Fruit fly (Drosophila melanogaster) whole organism: Measurements from ENCODE around the gene CG14262.

Source experiments
- Dll ChIP-seq: fragments of >200 bp; optimal IDR thresholded peaks from 2 replicates; lab custom pipeline; 2017
- pan ChIP-seq: fragments of >200 bp; optimal IDR thresholded peaks from 2 replicates; lab custom pipeline; 2017
- psq ChIP-seq: fragments of >200 bp; optimal IDR thresholded peaks from 2 replicates; lab custom pipeline; 2017
- usp ChIP-seq: fragments of >200 bp; optimal IDR thresholded peaks from 2 replicates; lab custom pipeline; 2017; ENCODE audit warnings: missing biosample characterization, missing genetic modification characterization, mixed read lengths

- TF ChIP-seq pan (lab: Kevin White, UChicago) = no peak
- TF ChIP-seq usp = no peak
- TF ChIP-seq Dll (lab: Kevin White, UChicago) = no peak
- TF ChIP-seq psq = no peak
Measured at dm6 chr3R:27283645-27284044, 18.4 kb upstream of the CG14262 start, which contains the start of gene CG3368.
